Worm (Caenorhabditis elegans) whole organism, young adult: Measurements from ENCODE around the gene T14B1.1.
A peak's percentile ranks its signal among the peaks of the same experiment; 100 is the strongest.
"Not testable (repeated sequence)": the region's sequence is repeated elsewhere in the genome, so short reads cannot be mapped to it uniquely, and the experiment has no call there.

Experiments
- B0261.1 ChIP-seq: sonication (generic microtip); optimal IDR thresholded peaks from 2 replicates; lab custom pipeline; 2016; ENCODE audit warnings: mild to moderate bottlenecking, missing genetic modification characterization, moderate library complexity, missing compliant biosample characterization
- D2030.7 ChIP-seq: fragments of 200-800 bp; sonication (Bioruptor generic); IDR thresholded peaks from 2 replicates; pipeline ENCODE4 v1.3.6; 2022; ENCODE audit warnings: missing genetic modification reagents, missing genetic modification characterization, missing compliant biosample characterization
- F10E7.11 ChIP-seq: sonication (generic microtip); optimal IDR thresholded peaks from 2 replicates; lab custom pipeline; 2017; ENCODE audit warnings: mild to moderate bottlenecking, missing genetic modification characterization, moderate library complexity, missing compliant biosample characterization
- F22D6.2 ChIP-seq: sonication (generic microtip); optimal IDR thresholded peaks from 2 replicates; lab custom pipeline; 2016; ENCODE audit warnings: mild to moderate bottlenecking, missing genetic modification characterization, missing compliant biosample characterization
- F37B4.10 ChIP-seq: fragments of 200-800 bp; sonication (Bioruptor generic); IDR thresholded peaks from 2 replicates; pipeline ENCODE4 v1.3.6; 2022; ENCODE audit warnings: missing genetic modification characterization, missing compliant biosample characterization
- F49E8.2 ChIP-seq: sonication (generic microtip); optimal IDR thresholded peaks from 3 replicates; lab custom pipeline; 2017; ENCODE audit warnings: missing genetic modification characterization, mild to moderate bottlenecking, missing compliant biosample characterization, antibody characterized with exemption, moderate library complexity; ENCODE audit not compliant: insufficient read depth
- K11D2.4 ChIP-seq: fragments of 200-800 bp; sonication (Bioruptor generic); IDR thresholded peaks from 2 replicates; pipeline ENCODE4 v1.3.6; 2022; ENCODE audit warnings: missing genetic modification reagents, missing genetic modification characterization, missing compliant biosample characterization
- Y53G8AR.9 ChIP-seq: fragments of 200-800 bp; sonication (Bioruptor generic); conservative IDR thresholded peaks from 2 replicates; pipeline ENCODE4 v1.3.6; 2022; ENCODE audit warnings: missing genetic modification reagents, missing genetic modification characterization, missing compliant biosample characterization
- akir-1 ChIP-seq: fragments of 200-800 bp; sonication (Bioruptor generic); optimal IDR thresholded peaks from 2 replicates; lab custom pipeline; 2018; ENCODE audit warnings: mild to moderate bottlenecking, missing genetic modification characterization, moderate library complexity, missing compliant biosample characterization
- atf-7 ChIP-seq: sonication (generic microtip); optimal IDR thresholded peaks from 2 replicates; lab custom pipeline; 2017; ENCODE audit warnings: mild to moderate bottlenecking, missing genetic modification characterization, missing compliant biosample characterization
- attf-5 ChIP-seq: fragments of 200-800 bp; sonication (Bioruptor generic); optimal IDR thresholded peaks from 2 replicates; lab custom pipeline; 2018; ENCODE audit warnings: mild to moderate bottlenecking, missing genetic modification characterization, missing compliant biosample characterization
- bed-1 ChIP-seq: fragments of 200-800 bp; sonication (Bioruptor generic); IDR thresholded peaks from 2 replicates; pipeline ENCODE4 v1.3.6; 2022; ENCODE audit warnings: missing genetic modification reagents, missing genetic modification characterization, missing compliant biosample characterization
- bed-2 ChIP-seq: fragments of 200-800 bp; sonication (Bioruptor generic); IDR thresholded peaks from 2 replicates; pipeline ENCODE4 v1.3.6; 2022; ENCODE audit warnings: missing genetic modification reagents, missing genetic modification characterization, missing compliant biosample characterization
- cebp-2 ChIP-seq: fragments of 200-800 bp; sonication (Bioruptor generic); IDR thresholded peaks from 2 replicates; pipeline ENCODE4 v1.3.6; 2022; ENCODE audit warnings: missing genetic modification characterization, missing compliant biosample characterization
- ceh-40 ChIP-seq: fragments of 200-800 bp; sonication (Bioruptor generic); IDR thresholded peaks from 2 replicates; pipeline ENCODE4 v1.3.6; 2022; ENCODE audit warnings: missing genetic modification characterization, missing compliant biosample characterization
- egl-44 ChIP-seq: fragments of 200-800 bp; sonication (Bioruptor generic); IDR thresholded peaks from 2 replicates; pipeline ENCODE4 v1.3.6; 2022; ENCODE audit warnings: missing genetic modification reagents, missing genetic modification characterization, missing compliant biosample characterization
- ekl-4 ChIP-seq: fragments of 200-800 bp; sonication (Bioruptor generic); IDR thresholded peaks from 2 replicates; pipeline ENCODE4 v1.3.6; 2022; ENCODE audit warnings: missing genetic modification reagents, missing genetic modification characterization, missing compliant biosample characterization
- him-1 ChIP-seq: sonication (generic microtip); optimal IDR thresholded peaks from 2 replicates; lab custom pipeline; 2016; ENCODE audit warnings: missing genotype, missing genetic modification reagents, missing genetic modification characterization, missing compliant biosample characterization
- hlh-26 ChIP-seq: fragments of 200-800 bp; sonication (Bioruptor generic); conservative IDR thresholded peaks from 2 replicates; pipeline ENCODE4 v1.3.6; 2022; ENCODE audit warnings: missing genetic modification reagents, missing genetic modification characterization, missing compliant biosample characterization
- hmg-1.2 ChIP-seq: fragments of 200-800 bp; sonication (Bioruptor generic); IDR thresholded peaks from 2 replicates; pipeline ENCODE4 v1.3.6; 2022; ENCODE audit warnings: missing genetic modification reagents, missing genetic modification characterization, missing compliant biosample characterization
- lag-1 ChIP-seq: fragments of 200-800 bp; sonication (Bioruptor generic); IDR thresholded peaks from 2 replicates; pipeline ENCODE4 v1.3.6; 2022; ENCODE audit warnings: missing genetic modification reagents, missing genetic modification characterization, missing compliant biosample characterization
- lsy-27 ChIP-seq: sonication (generic microtip); optimal IDR thresholded peaks from 2 replicates; lab custom pipeline; 2017; ENCODE audit warnings: missing genetic modification characterization, mild to moderate bottlenecking, missing compliant biosample characterization, antibody characterized with exemption, missing genotype, borderline replicate concordance; ENCODE audit not compliant: insufficient read depth
- madf-10 ChIP-seq: sonication (generic microtip); optimal IDR thresholded peaks from 2 replicates; lab custom pipeline; 2016; ENCODE audit warnings: mild to moderate bottlenecking, missing genetic modification characterization, missing compliant biosample characterization
- mcd-1 ChIP-seq: fragments of 200-800 bp; sonication (Bioruptor generic); IDR thresholded peaks from 2 replicates; pipeline ENCODE4 v1.3.6; 2022; ENCODE audit warnings: missing genetic modification reagents, missing genetic modification characterization, missing compliant biosample characterization
- mxl-1 ChIP-seq: sonication (generic microtip); optimal IDR thresholded peaks from 2 replicates; lab custom pipeline; 2016; ENCODE audit warnings: missing genetic modification characterization, missing compliant biosample characterization
- pha-4 ChIP-seq: fragments of 150-350 bp; sonication (generic microtip); optimal IDR thresholded peaks from 2 replicates; lab custom pipeline; 2014; ENCODE audit warnings: missing biosample characterization, missing genetic modification reagents, missing genetic modification characterization
- rcor-1 ChIP-seq: fragments of 200-800 bp; sonication (Bioruptor generic); IDR thresholded peaks from 2 replicates; pipeline ENCODE4 v1.3.6; 2022; ENCODE audit warnings: missing genetic modification reagents, missing genetic modification characterization, missing compliant biosample characterization
- repo-1 ChIP-seq: sonication (generic microtip); optimal IDR thresholded peaks from 2 replicates; lab custom pipeline; 2017; ENCODE audit warnings: mild to moderate bottlenecking, missing genetic modification characterization, missing compliant biosample characterization
- somi-1 ChIP-seq: fragments of 200-800 bp; sonication (Bioruptor generic); optimal IDR thresholded peaks from 2 replicates; lab custom pipeline; 2018; ENCODE audit warnings: mild to moderate bottlenecking, missing genetic modification characterization, missing compliant biosample characterization
- tbx-9 ChIP-seq: sonication (generic microtip); optimal IDR thresholded peaks from 2 replicates; lab custom pipeline; 2016; ENCODE audit warnings: borderline replicate concordance, missing genetic modification characterization, inconsistent platforms, missing compliant biosample characterization
- unc-130 ChIP-seq: sonication (generic microtip); optimal IDR thresholded peaks from 2 replicates; lab custom pipeline; 2016; ENCODE audit warnings: missing genetic modification reagents, missing genetic modification characterization, missing compliant biosample characterization
- ztf-25 ChIP-seq: fragments of 200-800 bp; sonication (Bioruptor generic); IDR thresholded peaks from 2 replicates; pipeline ENCODE4 v1.3.6; 2022; ENCODE audit warnings: missing genetic modification reagents, missing genetic modification characterization, missing compliant biosample characterization

T14B1.1 gene

DNA sequence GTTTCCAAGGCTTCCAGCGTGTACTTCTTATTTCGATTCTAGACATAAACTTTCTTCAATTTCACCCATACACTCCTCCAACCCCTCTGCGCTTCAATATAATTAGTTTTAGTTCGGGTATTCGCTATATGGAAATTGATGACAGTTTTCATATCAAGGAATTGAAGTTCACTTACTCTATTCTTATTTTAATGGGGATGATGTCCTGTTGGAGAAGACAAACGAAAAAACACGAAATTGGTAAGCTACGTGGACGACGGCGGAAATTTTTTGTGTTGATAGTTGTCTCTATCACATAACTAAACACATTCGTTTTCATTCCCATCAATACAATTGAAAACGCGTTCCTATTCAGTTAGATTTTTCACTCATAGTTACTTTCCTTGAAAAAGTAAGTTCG lies 33.1 kb downstream of the T14B1.1 start, which contains the start of gene F34H10.5:
F34H10.5 (plus strand) TSS at position 301 of the 400 bp plus-strand sequence.
- TF ChIP-seq F49E8.2 (tag; lab: Kevin White, UChicago): no peak
- TF ChIP-seq hmg-1.2 (GFP tag; lab: Robert Waterston, UW): no peak
- no peak for TF ChIP-seq attf-5 (GFP tag; lab: Kevin White, UChicago)
- TF ChIP-seq, all 124 proteins: peak for 0

DNA sequence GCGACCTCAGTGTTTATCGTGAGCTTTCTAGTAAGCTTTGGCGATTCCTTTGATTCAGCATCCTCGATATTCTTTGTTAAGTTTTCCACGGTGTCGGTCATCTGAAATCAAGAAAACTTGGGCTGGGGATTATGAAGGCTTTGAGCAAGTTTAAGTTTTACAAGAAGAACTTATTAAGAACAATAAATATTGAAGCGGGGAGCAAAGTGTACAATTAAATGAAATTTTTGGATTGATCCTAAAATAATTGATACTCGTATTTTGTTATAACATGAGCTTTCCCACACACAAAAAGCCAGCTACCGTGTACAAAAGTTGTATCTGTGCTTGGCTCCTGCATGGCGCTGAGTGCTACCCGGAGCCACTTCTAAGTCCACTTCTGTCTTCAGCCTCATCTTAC lies 33.6 kb downstream of the T14B1.1 start, which contains the start of gene F34H10.3:
F34H10.3 (minus strand) TSS at position 101 of the 400 bp plus-strand sequence.
- TF ChIP-seq attf-5 (GFP tag; lab: Kevin White, UChicago) (no peak), tbx-9 (tag; lab: Kevin White, UChicago) (no peak), ceh-40 (GFP tag; lab: Robert Waterston, UW) (no peak), ekl-4 (GFP tag; lab: Robert Waterston, UW) (no peak), mcd-1 (GFP tag; lab: Robert Waterston, UW) (no peak), K11D2.4 (GFP tag; lab: Robert Waterston, UW) (no peak), mxl-1 (tag; lab: Kevin White, UChicago) (no peak), pha-4 (tag; lab: Kevin White, UChicago) (no peak), him-1 (no peak)

DNA sequence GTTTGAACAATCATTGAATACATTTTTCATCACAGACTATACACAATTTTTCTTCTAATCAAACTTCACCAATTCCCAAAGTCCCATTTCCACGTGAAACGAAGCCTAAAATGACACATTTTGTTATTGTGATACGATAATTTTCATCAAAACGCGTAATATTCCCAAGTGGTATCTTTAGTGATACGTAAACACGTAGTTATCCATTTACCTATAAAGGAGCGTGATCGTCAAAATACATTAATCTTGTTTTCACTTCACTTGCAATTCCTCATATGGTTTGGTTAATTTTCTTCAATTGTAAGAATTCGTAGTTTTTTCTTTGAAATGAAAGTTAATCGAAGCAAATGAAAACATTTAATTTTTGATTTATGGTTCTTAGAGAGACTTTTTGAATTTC lies 39.0 kb downstream of the T14B1.1 start:
- TF ChIP-seq akir-1 (no peak), B0261.1 (no peak), F10E7.11 (tag; lab: Kevin White, UChicago) (no peak), somi-1 (GFP tag; lab: Kevin White, UChicago) (no peak), atf-7 (tag; lab: Kevin White, UChicago) (no peak), attf-5 (GFP tag; lab: Kevin White, UChicago) (no peak), ceh-40 (GFP tag; lab: Robert Waterston, UW) (no peak), hlh-26 (no peak), lag-1 (no peak), lsy-27 (tag; lab: Kevin White, UChicago) (no peak), F22D6.2 (tag; lab: Kevin White, UChicago) (no peak), egl-44 (no peak), madf-10 (no peak)

DNA sequence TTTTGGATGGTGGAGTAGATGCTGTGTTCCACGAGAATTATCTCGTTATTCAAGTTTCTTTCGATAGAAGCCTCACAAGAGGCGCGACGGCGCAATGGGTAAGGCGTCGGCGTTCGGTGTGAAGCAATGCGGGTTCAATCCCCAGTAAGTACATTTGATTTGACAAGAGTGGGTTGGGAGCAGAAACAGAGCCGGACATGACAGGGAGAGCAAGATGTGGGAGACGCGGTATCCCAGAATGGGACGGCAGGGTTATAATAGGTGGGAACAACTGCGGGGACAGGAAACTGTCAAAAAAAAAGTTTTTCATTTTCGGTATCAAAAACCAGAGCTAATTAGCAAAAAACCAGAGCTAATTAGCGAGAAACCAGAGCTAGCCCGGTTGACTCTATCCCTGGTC lies 41.4 kb downstream of the T14B1.1 start:
- TF ChIP-seq bed-2 (GFP tag; lab: Robert Waterston, UW) (0 out of 2 replicates have a peak, but pooled peaks have one; percentile 33), F37B4.10 (GFP tag; lab: Robert Waterston, UW) (0 out of 2 replicates have a peak, but pooled peaks have one; percentile 55), rcor-1 (GFP tag; lab: Robert Waterston, UW) (peak; percentile 47; the same call in 1 of the 2 replicates), hmg-1.2 (GFP tag; lab: Robert Waterston, UW) (0 out of 2 replicates have a peak, but pooled peaks have one; percentile 17), ztf-25 (peak; percentile 70; the same call in 1 of the 2 replicates), cebp-2 (GFP tag; lab: Robert Waterston, UW) (0 out of 2 replicates have a peak, but pooled peaks have one; percentile 51), bed-1 (GFP tag; lab: Robert Waterston, UW) (0 out of 2 replicates have a peak, but pooled peaks have one; percentile 53), D2030.7 (GFP tag; lab: Robert Waterston, UW) (peak; percentile 77)

DNA sequence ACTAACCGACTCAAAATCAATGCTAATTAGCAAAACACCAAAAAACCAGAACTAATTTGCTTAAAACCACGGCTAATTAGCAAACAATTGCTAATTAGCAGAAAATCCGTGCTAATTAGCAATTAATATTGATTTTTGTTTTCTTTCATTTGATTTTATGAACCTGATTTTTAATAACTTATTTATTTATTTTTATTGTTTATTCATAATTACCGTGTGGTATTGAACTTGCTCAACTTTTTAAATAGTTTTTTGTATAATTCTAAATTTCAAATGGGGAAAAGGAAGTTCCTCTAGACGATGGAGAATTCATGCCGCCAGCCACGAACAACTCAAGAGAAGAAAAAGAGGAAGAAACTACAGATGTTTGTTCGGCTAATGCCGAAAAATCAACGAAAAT lies 42.7 kb downstream of the T14B1.1 start, which contains the start of gene F34H10.1:
F34H10.1 (plus strand) TSS at position 301 of the 400 bp plus-strand sequence.
- not testable (repeated sequence) for TF ChIP-seq unc-130 (GFP tag; lab: Kevin White, UChicago); repo-1 (tag; lab: Kevin White, UChicago); Y53G8AR.9
